Fruit fly (Drosophila melanogaster): Measurements from ENCODE around the gene ICA69.

Gene ICA69

DNA sequence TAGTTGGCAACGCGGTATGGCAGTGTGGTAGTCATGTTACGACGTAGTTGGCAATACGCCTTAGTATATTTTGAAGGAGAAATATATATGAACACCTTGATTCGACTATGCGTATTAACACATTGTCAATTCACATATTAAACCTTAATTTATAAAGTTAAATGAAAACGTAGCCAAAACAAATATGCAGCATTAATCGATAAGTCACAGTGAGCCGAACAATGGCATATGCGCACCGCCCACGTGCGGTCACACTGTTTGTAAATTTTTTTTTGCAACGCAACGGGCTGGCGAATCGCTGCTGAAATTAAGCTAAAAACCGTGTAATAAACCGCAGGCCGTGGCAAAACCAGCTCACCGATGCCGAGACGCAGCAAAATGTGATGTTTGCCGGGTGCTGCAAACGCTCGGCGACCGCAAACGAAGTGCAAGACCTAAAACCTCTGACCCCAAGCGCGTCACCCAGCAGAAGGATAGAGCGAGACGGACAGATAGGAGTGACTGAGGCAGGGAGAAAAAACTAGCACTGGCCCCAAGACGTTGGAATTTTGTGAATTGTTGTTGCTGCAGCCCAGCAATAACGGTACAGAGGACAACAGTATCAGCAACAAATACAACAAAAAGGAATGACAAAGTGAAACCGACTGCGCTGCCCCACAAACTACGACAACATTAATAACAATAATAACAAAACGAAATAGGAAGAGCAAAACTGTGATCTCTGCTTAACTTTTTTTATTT is 44.5 kb downstream of the ICA69 start (continued):
- no peak for TF ChIP-seq Dad (GFP tag; optimal IDR thresholded peaks at IDR 0.05)
- no peak for TF ChIP-seq Sry-β (GFP tag; optimal IDR thresholded peaks at IDR 0.05)
- no peak for TF ChIP-seq CG8944 (GFP tag; optimal IDR thresholded peaks at IDR 0.05)
- TF ChIP-seq CG11560 (tag; IDR thresholded peaks at IDR 0.05) = no peak
- TF ChIP-seq CG42726 (GFP tag; IDR thresholded peaks at IDR 0.05; ENCODE audit: partially characterized antibody) = no peak
- no peak for TF ChIP-seq CG3407 (GFP tag; optimal IDR thresholded peaks at IDR 0.05)
- TF ChIP-seq maf-S (GFP tag; optimal IDR thresholded peaks at IDR 0.05) = no peak
- TF ChIP-seq amos (GFP tag; IDR thresholded peaks at IDR 0.05; ENCODE audit: partially characterized antibody) = 0 out of 2 replicates have a peak, but pooled peaks have one; percentile 25
- 0 out of 3 replicates have a peak, but pooled peaks have one; percentile 50 for TF ChIP-seq ci (GFP tag; IDR thresholded peaks at IDR 0.05)
- TF ChIP-seq ERR (GFP tag; optimal IDR thresholded peaks at IDR 0.05) = no peak
- no peak for TF ChIP-seq Deaf1 (tag; optimal IDR thresholded peaks at IDR 0.05)
- peak; percentile 33; the same call in 1 of the 2 replicates for TF ChIP-seq hbn (GFP tag; IDR thresholded peaks at IDR 0.05; ENCODE audit: partially characterized antibody)
- TF ChIP-seq CG15011 (GFP tag; optimal IDR thresholded peaks at IDR 0.05) = no peak
- peak; percentile 27 for TF ChIP-seq sug (tag; optimal IDR thresholded peaks at IDR 0.05)
- no peak for TF ChIP-seq lola (GFP tag; optimal IDR thresholded peaks at IDR 0.05)
- TF ChIP-seq CG17802 (tag; optimal IDR thresholded peaks at IDR 0.05) = no peak
- TF ChIP-seq Nf-YC (tag; optimal IDR thresholded peaks at IDR 0.05) = peak; percentile 3
- no peak for TF ChIP-seq jigr1 (GFP tag; IDR thresholded peaks at IDR 0.05)
- no peak for TF ChIP-seq sim (GFP tag; IDR thresholded peaks at IDR 0.05)
- no peak for TF ChIP-seq CG4404 (GFP tag; IDR thresholded peaks at IDR 0.05)
- no peak for TF ChIP-seq CG11247 (GFP tag; IDR thresholded peaks at IDR 0.05)
- TF ChIP-seq CG12104 (GFP tag; optimal IDR thresholded peaks at IDR 0.05) = no peak
- TF ChIP-seq Sry-δ (GFP tag; optimal IDR thresholded peaks at IDR 0.05) = peak; percentile 66
- no peak for TF ChIP-seq CG11723 (GFP tag; optimal IDR thresholded peaks at IDR 0.05)
- TF ChIP-seq CG6813 (GFP tag; optimal IDR thresholded peaks at IDR 0.05) = no peak
- no peak for TF ChIP-seq Vsx1 (GFP tag; optimal IDR thresholded peaks at IDR 0.05)
- TF ChIP-seq crp (GFP tag; optimal IDR thresholded peaks at IDR 0.05) = peak in 1 of 2 experiments; percentile 18
- no peak for TF ChIP-seq Mrtf (GFP tag; IDR thresholded peaks at IDR 0.05)
- TF ChIP-seq Atf6 (GFP tag; IDR thresholded peaks at IDR 0.05) = 0 out of 2 replicates have a peak, but pooled peaks have one; percentile 9
- no peak for TF ChIP-seq Optix (GFP tag; IDR thresholded peaks at IDR 0.05)
- no peak for TF ChIP-seq HLH3B (GFP tag; IDR thresholded peaks at IDR 0.05)
- peak; percentile 70 for TF ChIP-seq Ets97D (GFP tag; optimal IDR thresholded peaks at IDR 0.05)
- no peak for TF ChIP-seq Atf3 (GFP tag; optimal IDR thresholded peaks at IDR 0.05)
- TF ChIP-seq CG12071 (GFP tag; optimal IDR thresholded peaks at IDR 0.05) = no peak
- no peak for TF ChIP-seq Stat92E (GFP tag; optimal IDR thresholded peaks at IDR 0.05)
- no peak for TF ChIP-seq CG15073 (GFP tag; optimal IDR thresholded peaks at IDR 0.05)
- TF ChIP-seq CG34376 (GFP tag; optimal IDR thresholded peaks at IDR 0.05) = no peak
- TF ChIP-seq vfl (GFP tag; optimal IDR thresholded peaks at IDR 0.05) = no peak
- TF ChIP-seq ranshi (GFP tag; IDR thresholded peaks at IDR 0.05) = no peak
- no peak for TF ChIP-seq Camta (GFP tag; optimal IDR thresholded peaks at IDR 0.05)
- peak; percentile 77 for TF ChIP-seq trem (tag; optimal IDR thresholded peaks at IDR 0.05)
- TF ChIP-seq klu (GFP tag; IDR thresholded peaks at IDR 0.05) = no peak
- no peak for TF ChIP-seq cad (GFP tag; optimal IDR thresholded peaks at IDR 0.05)
- TF ChIP-seq yki (optimal IDR thresholded peaks at IDR 0.05) = no peak
- TF ChIP-seq dimm (GFP tag; IDR thresholded peaks at IDR 0.05) = no peak
- TF ChIP-seq CG10462 (GFP tag; optimal IDR thresholded peaks at IDR 0.05) = no peak
- no peak for TF ChIP-seq sens-2 (GFP tag; IDR thresholded peaks at IDR 0.05)
- no peak for TF ChIP-seq CG12219 (GFP tag; optimal IDR thresholded peaks at IDR 0.05)
- no peak for TF ChIP-seq Tbp (GFP tag; optimal IDR thresholded peaks at IDR 0.05)
- no peak for TF ChIP-seq CG8388 (GFP tag; optimal IDR thresholded peaks at IDR 0.05)

Measured in whole organism, embryonic.